Fruit fly (Drosophila melanogaster) whole organism, embryonic: ENCODE data around the gene teq.
A peak's percentile ranks its signal among the peaks of the same experiment; 100 is the strongest.

Experiments used
- CG10366 ChIP-seq: fragments of 200-800 bp; sonication (Bioruptor generic); IDR thresholded peaks from 2 replicates; pipeline ENCODE4 v1.3.6; 2022; ENCODE audit warnings: missing biosample characterization, missing genetic modification characterization
- CG12155 ChIP-seq: fragments of 200-800 bp; sonication (Bioruptor generic); optimal IDR thresholded peaks from 3 replicates; lab custom pipeline; 2016; ENCODE audit warnings: missing biosample characterization, missing genetic modification characterization
- CG12299 ChIP-seq: fragments of 200-800 bp; sonication (Bioruptor generic); optimal IDR thresholded peaks from 2 replicates; lab custom pipeline; 2018; ENCODE audit warnings: missing biosample characterization, mild to moderate bottlenecking, missing genetic modification characterization
- CG12391 ChIP-seq: fragments of 200-800 bp; sonication (Bioruptor generic); optimal IDR thresholded peaks from 3 replicates; lab custom pipeline; 2018; ENCODE audit warnings: missing biosample characterization, mild to moderate bottlenecking, missing genetic modification characterization, moderate library complexity
- CG14860 ChIP-seq: fragments of 200-800 bp; sonication (Bioruptor generic); IDR thresholded peaks from 3 replicates; pipeline ENCODE4 v1.3.6; 2022; ENCODE audit warnings: missing biosample characterization, missing genetic modification characterization; ENCODE audit not compliant: partially characterized antibody
- CG1529 ChIP-seq: fragments of 200-800 bp; sonication (Bioruptor generic); optimal IDR thresholded peaks from 3 replicates; lab custom pipeline; 2018; ENCODE audit warnings: missing biosample characterization, missing genetic modification characterization
- CG18619 ChIP-seq: fragments of 200-800 bp; sonication (Bioruptor generic); optimal IDR thresholded peaks from 3 replicates; lab custom pipeline; 2017; ENCODE audit warnings: missing biosample characterization, mild to moderate bottlenecking, missing genetic modification characterization
- CG2129 ChIP-seq: fragments of 200-800 bp; sonication (Bioruptor generic); IDR thresholded peaks from 2 replicates; pipeline ENCODE4 v1.3.6; 2022; ENCODE audit warnings: missing biosample characterization, missing genetic modification characterization; ENCODE audit not compliant: partially characterized antibody
- CG31388 ChIP-seq: fragments of 200-800 bp; sonication (Bioruptor generic); optimal IDR thresholded peaks from 2 replicates; lab custom pipeline; 2016; ENCODE audit warnings: missing biosample characterization, missing genetic modification characterization
- CG3847 ChIP-seq: fragments of 200-800 bp; sonication (Bioruptor generic); IDR thresholded peaks from 2 replicates; pipeline ENCODE4 v1.3.6; 2022; ENCODE audit warnings: missing biosample characterization, missing genetic modification characterization
- CG4707 ChIP-seq: fragments of 200-800 bp; sonication (Bioruptor generic); optimal IDR thresholded peaks from 2 replicates; lab custom pipeline; 2018; ENCODE audit warnings: missing biosample characterization, mild to moderate bottlenecking, missing genetic modification characterization, moderate library complexity
- CG5953 ChIP-seq: fragments of 200-800 bp; sonication (Bioruptor generic); IDR thresholded peaks from 2 replicates; pipeline ENCODE4 v1.3.6; 2022; ENCODE audit warnings: missing biosample characterization, missing genetic modification characterization
- CG8290 ChIP-seq, 3 experiments: fragments of 200-800 bp; sonication (Bioruptor generic); optimal IDR thresholded peaks; 2 replicates each; lab custom pipeline; 2016 to 2019; ENCODE audit warnings: missing biosample characterization in 3 of 3, missing genetic modification characterization in 3 of 3, mild to moderate bottlenecking in 2 of 3, moderate library complexity in 1 of 3
- CG8765 ChIP-seq: fragments of 200-800 bp; sonication (Bioruptor generic); IDR thresholded peaks from 2 replicates; pipeline ENCODE4 v1.3.6; 2022; ENCODE audit warnings: missing biosample characterization, missing genetic modification characterization
- CG9727 ChIP-seq: fragments of 200-800 bp; sonication (Bioruptor generic); optimal IDR thresholded peaks from 3 replicates; lab custom pipeline; 2017; ENCODE audit warnings: missing biosample characterization, mild to moderate bottlenecking, missing genetic modification characterization
- CG9817 ChIP-seq: fragments of 200-800 bp; sonication (Bioruptor generic); optimal IDR thresholded peaks from 2 replicates; lab custom pipeline; 2018; ENCODE audit warnings: missing biosample characterization, mild to moderate bottlenecking, missing genetic modification characterization, moderate library complexity
- CG9932 ChIP-seq: fragments of 200-800 bp; sonication (Bioruptor generic); IDR thresholded peaks from 2 replicates; pipeline ENCODE4 v1.3.6; 2022; ENCODE audit warnings: missing biosample characterization, missing genetic modification characterization
- CTCF ChIP-seq: fragments of 200-800 bp; sonication (Bioruptor generic); optimal IDR thresholded peaks from 2 replicates; lab custom pipeline; 2017; ENCODE audit warnings: missing biosample characterization, mild to moderate bottlenecking, missing genetic modification characterization, moderate library complexity
- Chrac-16 ChIP-seq: fragments of 200-800 bp; sonication (Bioruptor generic); optimal IDR thresholded peaks from 3 replicates; lab custom pipeline; 2016; ENCODE audit warnings: missing biosample characterization, missing genetic modification characterization
- D19A ChIP-seq: fragments of 200-800 bp; optimal IDR thresholded peaks from 3 replicates; lab custom pipeline; 2019; ENCODE audit warnings: missing biosample characterization, mild to moderate bottlenecking, missing genetic modification characterization, moderate library complexity
- Dek ChIP-seq: fragments of 200-800 bp; sonication (Bioruptor generic); optimal IDR thresholded peaks from 3 replicates; lab custom pipeline; 2019; ENCODE audit warnings: missing biosample characterization, mild to moderate bottlenecking, missing genetic modification characterization, moderate library complexity
- H15 ChIP-seq: fragments of 200-800 bp; sonication (Bioruptor generic); IDR thresholded peaks from 3 replicates; pipeline ENCODE4 v1.3.6; 2022; ENCODE audit warnings: missing biosample characterization, missing genetic modification characterization
- Kr ChIP-seq: fragments of 200-800 bp; sonication (Bioruptor generic); optimal IDR thresholded peaks from 2 replicates; lab custom pipeline; 2017; ENCODE audit warnings: missing biosample characterization, mild to moderate bottlenecking, missing genetic modification characterization
- Lim3 ChIP-seq: fragments of 200-800 bp; sonication (Bioruptor generic); IDR thresholded peaks from 2 replicates; pipeline ENCODE4 v1.3.6; 2022; ENCODE audit warnings: missing biosample characterization, missing genetic modification characterization
- MBD-R2 ChIP-seq: fragments of 200-800 bp; sonication (Bioruptor generic); IDR thresholded peaks from 2 replicates; pipeline ENCODE4 v1.3.6; 2022; ENCODE audit warnings: missing biosample characterization, missing genetic modification characterization
- Mrtf ChIP-seq: fragments of 200-800 bp; sonication (Bioruptor generic); IDR thresholded peaks from 3 replicates; pipeline ENCODE4 v1.3.6; 2022; ENCODE audit warnings: missing biosample characterization, missing genetic modification characterization
- Neu2 ChIP-seq: fragments of 200-800 bp; sonication (Bioruptor generic); optimal IDR thresholded peaks from 3 replicates; lab custom pipeline; 2016; ENCODE audit warnings: missing biosample characterization, missing genetic modification characterization, borderline replicate concordance
- Oli ChIP-seq: fragments of 200-800 bp; sonication (Bioruptor generic); optimal IDR thresholded peaks from 2 replicates; lab custom pipeline; 2018; ENCODE audit warnings: missing biosample characterization, mild to moderate bottlenecking, missing genetic modification characterization, moderate library complexity
- btn ChIP-seq: fragments of 200-800 bp; sonication (Bioruptor generic); optimal IDR thresholded peaks from 2 replicates; lab custom pipeline; 2016; ENCODE audit warnings: missing biosample characterization, missing genetic modification characterization
- crc ChIP-seq: fragments of 200-800 bp; sonication (Bioruptor generic); optimal IDR thresholded peaks from 2 replicates; lab custom pipeline; 2016; ENCODE audit warnings: missing biosample characterization, missing genetic modification characterization
- crp ChIP-seq, 2 experiments: fragments of 200-800 bp; sonication (Bioruptor generic); optimal IDR thresholded peaks; 2 replicates in 1 of 2; 3 replicates in 1 of 2; lab custom pipeline; 2017; ENCODE audit warnings: missing biosample characterization in 2 of 2, missing genetic modification characterization in 2 of 2, mild to moderate bottlenecking in 1 of 2, moderate library complexity in 1 of 2
- eve ChIP-seq, 2 experiments: fragments of >200 bp; optimal IDR thresholded peaks; 2 replicates each; lab custom pipeline; 2017; ENCODE audit warnings: missing biosample characterization in 2 of 2, missing genetic modification characterization in 2 of 2
- gsb ChIP-seq: fragments of 200-800 bp; sonication (Bioruptor generic); IDR thresholded peaks from 2 replicates; pipeline ENCODE4 v1.3.6; 2022; ENCODE audit warnings: missing biosample characterization, missing genetic modification characterization
- gt ChIP-seq: fragments of 200-800 bp; sonication (Bioruptor generic); IDR thresholded peaks from 2 replicates; pipeline ENCODE4 v1.3.6; 2022; ENCODE audit warnings: missing biosample characterization, missing genetic modification characterization
- her ChIP-seq: fragments of 200-800 bp; sonication (Bioruptor generic); optimal IDR thresholded peaks from 2 replicates; lab custom pipeline; 2016; ENCODE audit warnings: missing biosample characterization, missing genetic modification characterization
- jumu ChIP-seq: fragments of 200-800 bp; sonication (Bioruptor generic); optimal IDR thresholded peaks from 3 replicates; lab custom pipeline; 2016; ENCODE audit warnings: missing biosample characterization, missing genetic modification characterization
- mld ChIP-seq: fragments of 200-800 bp; sonication (Bioruptor generic); IDR thresholded peaks from 3 replicates; pipeline ENCODE4 v1.3.6; 2022; ENCODE audit warnings: missing biosample characterization, missing genetic modification characterization; ENCODE audit not compliant: partially characterized antibody
- oc ChIP-seq: fragments of 200-800 bp; sonication (Bioruptor generic); optimal IDR thresholded peaks from 2 replicates; lab custom pipeline; 2018; ENCODE audit warnings: missing biosample characterization, mild to moderate bottlenecking, missing genetic modification characterization, moderate library complexity
- pb ChIP-seq: fragments of 200-800 bp; sonication (Bioruptor generic); optimal IDR thresholded peaks from 3 replicates; lab custom pipeline; 2016; ENCODE audit warnings: missing biosample characterization, missing genetic modification characterization
- psq ChIP-seq: fragments of 200-800 bp; sonication (Bioruptor generic); optimal IDR thresholded peaks from 2 replicates; lab custom pipeline; 2017; ENCODE audit warnings: missing biosample characterization, missing genetic modification characterization
- ranshi ChIP-seq: fragments of 200-800 bp; sonication (Bioruptor generic); IDR thresholded peaks from 2 replicates; pipeline ENCODE4 v1.3.6; 2022; ENCODE audit warnings: missing biosample characterization, missing genetic modification characterization
- rib ChIP-seq: fragments of 200-800 bp; sonication (Bioruptor generic); IDR thresholded peaks from 2 replicates; pipeline ENCODE4 v1.3.6; 2022; ENCODE audit warnings: missing biosample characterization, missing genetic modification characterization
- run ChIP-seq: fragments of 200-800 bp; sonication (Bioruptor generic); optimal IDR thresholded peaks from 3 replicates; lab custom pipeline; 2018; ENCODE audit warnings: missing biosample characterization, mild to moderate bottlenecking, missing genetic modification characterization
- sd ChIP-seq: fragments of 200-800 bp; sonication (Bioruptor generic); optimal IDR thresholded peaks from 3 replicates; lab custom pipeline; 2018; ENCODE audit warnings: missing biosample characterization, mild to moderate bottlenecking, missing genetic modification characterization, moderate library complexity
- sens ChIP-seq: fragments of 200-800 bp; sonication (Bioruptor generic); peaks from one replicate; lab custom pipeline; 2016; ENCODE audit warnings: missing biosample characterization, missing genetic modification characterization
- slp2 ChIP-seq: fragments of 200-800 bp; sonication (Bioruptor generic); optimal IDR thresholded peaks from 2 replicates; lab custom pipeline; 2016; ENCODE audit warnings: missing biosample characterization, missing genetic modification characterization
- stwl ChIP-seq: fragments of 200-800 bp; sonication (Bioruptor generic); optimal IDR thresholded peaks from 3 replicates; lab custom pipeline; 2018; ENCODE audit warnings: missing biosample characterization, mild to moderate bottlenecking, missing genetic modification characterization, moderate library complexity
- tll ChIP-seq, 2 experiments: fragments of 200-800 bp in 1 of 2; fragments of >200 bp in 1 of 2; sonication (Bioruptor generic) in 1 of 2; optimal IDR thresholded peaks; 2 replicates each; lab custom pipeline; 2017 to 2019; ENCODE audit warnings: missing biosample characterization in 2 of 2, missing genetic modification characterization in 2 of 2, mild to moderate bottlenecking in 1 of 2, moderate library complexity in 1 of 2
- trem ChIP-seq: fragments of 200-800 bp; optimal IDR thresholded peaks from 3 replicates; lab custom pipeline; 2019; ENCODE audit warnings: missing biosample characterization, mild to moderate bottlenecking, missing genetic modification characterization, moderate library complexity
- wek ChIP-seq: fragments of 200-800 bp; sonication (Bioruptor generic); optimal IDR thresholded peaks from 3 replicates; lab custom pipeline; 2018; ENCODE audit warnings: missing biosample characterization, mild to moderate bottlenecking, missing genetic modification characterization, moderate library complexity
- wor ChIP-seq: fragments of 200-800 bp; sonication (Bioruptor generic); IDR thresholded peaks from 2 replicates; pipeline ENCODE4 v1.3.6; 2022; ENCODE audit warnings: missing biosample characterization, missing genetic modification characterization
- zfh2 ChIP-seq: fragments of 200-800 bp; sonication (Bioruptor generic); optimal IDR thresholded peaks from 2 replicates; lab custom pipeline; 2016; ENCODE audit warnings: missing biosample characterization, missing genetic modification characterization

The teq gene

DNA sequence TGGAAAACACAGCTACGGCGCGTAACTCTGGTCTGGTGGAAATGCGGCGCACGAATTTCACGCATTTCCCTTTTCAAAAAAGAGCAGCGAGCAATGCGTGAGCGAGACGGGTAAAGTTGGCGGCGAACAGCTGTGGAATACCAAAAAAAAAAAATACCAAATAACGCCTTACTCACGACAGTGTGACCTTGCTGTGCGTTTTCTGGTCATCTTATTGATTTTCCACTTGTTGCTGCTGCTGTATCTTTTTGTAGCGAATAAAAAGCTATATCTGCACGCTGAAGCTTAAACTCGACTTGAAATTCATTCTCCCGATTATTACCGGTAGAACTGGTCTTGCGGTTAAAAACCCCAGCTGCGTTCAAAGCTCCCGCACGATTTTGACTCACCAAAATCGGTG is 59.9 kb downstream of the teq start, which contains the start of the genes bol and Dhpr (continued):
- no peak for TF ChIP-seq wek (GFP tag; lab: Kevin White, UChicago)
- TF ChIP-seq zfh2 (GFP tag; lab: Kevin White, UChicago) = no peak
- no peak for TF ChIP-seq CG31388 (GFP tag; lab: Kevin White, UChicago)
- no peak for TF ChIP-seq gt (GFP tag; lab: Robert Waterston, UW)
- no peak for TF ChIP-seq slp2
- TF ChIP-seq Oli (tag; lab: Kevin White, UChicago) = no peak
- no peak for TF ChIP-seq CG9727
- TF ChIP-seq Chrac-16 = no peak
- no peak for TF ChIP-seq rib (GFP tag; lab: Robert Waterston, UW)
- no peak for TF ChIP-seq gsb (GFP tag; lab: Robert Waterston, UW)
- no peak for TF ChIP-seq CG10366
- TF ChIP-seq sens (GFP tag; lab: Kevin White, UChicago) = peak; percentile 30
- no peak for TF ChIP-seq Mrtf (GFP tag; lab: Robert Waterston, UW)
- TF ChIP-seq mld (GFP tag; lab: Robert Waterston, UW) = no peak
- no peak for TF ChIP-seq CG18619
- TF ChIP-seq Dek = peak; percentile 20
- TF ChIP-seq CG14860 (GFP tag; lab: Robert Waterston, UW) = no peak
- peak; percentile 87 for TF ChIP-seq CG12155 (GFP tag; lab: Kevin White, UChicago)
- TF ChIP-seq D19A (tag; lab: Kevin White, UChicago) = no peak
- TF ChIP-seq psq (GFP tag; lab: Kevin White, UChicago) = no peak
- TF ChIP-seq CTCF (GFP tag; lab: Kevin White, UChicago) = peak; percentile 30
- TF ChIP-seq CG12391 (tag; lab: Kevin White, UChicago) = peak; percentile 12
- peak; percentile 96 for TF ChIP-seq MBD-R2
- no peak for TF ChIP-seq jumu (GFP tag; lab: Kevin White, UChicago)
- TF ChIP-seq CG8290 (GFP tag; optimal IDR thresholded peaks at IDR 0.05; lab: Kevin White, UChicago) = no peak
- TF ChIP-seq CG8290 (tag; optimal IDR thresholded peaks at IDR 0.05; lab: Kevin White, UChicago) = no peak
- peak; percentile 26; the same call in 1 of the 2 replicates for TF ChIP-seq CG9932
- TF ChIP-seq eve (GFP tag; optimal IDR thresholded peaks at IDR 0.05; lab: Kevin White, UChicago) = no peak
- TF ChIP-seq stwl (tag; lab: Kevin White, UChicago) = peak; percentile 78
- TF ChIP-seq crc (GFP tag; lab: Kevin White, UChicago) = no peak
- TF ChIP-seq CG8765 = no peak
- TF ChIP-seq CG2129 (GFP tag; lab: Robert Waterston, UW) = no peak
- no peak for TF ChIP-seq CG1529 (GFP tag; lab: Kevin White, UChicago)
- peak; percentile 38; the same call in 1 of the 2 replicates for TF ChIP-seq CG3847 (GFP tag; lab: Robert Waterston, UW)
- TF ChIP-seq Kr (GFP tag; lab: Kevin White, UChicago) = no peak
- no peak for TF ChIP-seq CG5953 (GFP tag; lab: Robert Waterston, UW)
- TF ChIP-seq btn (GFP tag; lab: Kevin White, UChicago) = no peak
- no peak for TF ChIP-seq trem (tag; lab: Kevin White, UChicago)
- no peak for TF ChIP-seq CG9817 (tag; lab: Kevin White, UChicago)
- TF ChIP-seq oc (tag; lab: Kevin White, UChicago) = peak; percentile 26
- TF ChIP-seq sd (tag; lab: Kevin White, UChicago) = peak; percentile 39
- TF ChIP-seq CG4707 = no peak
- no peak for TF ChIP-seq run (tag; lab: Kevin White, UChicago)
- no peak for TF ChIP-seq Lim3 (GFP tag; lab: Robert Waterston, UW)
- TF ChIP-seq tll (GFP tag; optimal IDR thresholded peaks at IDR 0.05; lab: Kevin White, UChicago) = peak in 1 of 2 experiments; percentile 3
- no peak for TF ChIP-seq pb
- TF ChIP-seq Neu2 = no peak
- TF ChIP-seq wor = no peak
- peak; percentile 50 for TF ChIP-seq her (GFP tag; lab: Kevin White, UChicago)
- TF ChIP-seq H15 (GFP tag; lab: Robert Waterston, UW) = no peak
- TF ChIP-seq crp (GFP tag; optimal IDR thresholded peaks at IDR 0.05; lab: Kevin White, UChicago) = peak; percentile 76 to 97
- peak; percentile 31 for TF ChIP-seq CG12299 (tag; lab: Kevin White, UChicago)
- no peak for TF ChIP-seq ranshi (GFP tag; lab: Robert Waterston, UW)
